Worm (Caenorhabditis elegans): ENCODE measurements around the gene cfap-36.

cfap-36 gene

DNA sequence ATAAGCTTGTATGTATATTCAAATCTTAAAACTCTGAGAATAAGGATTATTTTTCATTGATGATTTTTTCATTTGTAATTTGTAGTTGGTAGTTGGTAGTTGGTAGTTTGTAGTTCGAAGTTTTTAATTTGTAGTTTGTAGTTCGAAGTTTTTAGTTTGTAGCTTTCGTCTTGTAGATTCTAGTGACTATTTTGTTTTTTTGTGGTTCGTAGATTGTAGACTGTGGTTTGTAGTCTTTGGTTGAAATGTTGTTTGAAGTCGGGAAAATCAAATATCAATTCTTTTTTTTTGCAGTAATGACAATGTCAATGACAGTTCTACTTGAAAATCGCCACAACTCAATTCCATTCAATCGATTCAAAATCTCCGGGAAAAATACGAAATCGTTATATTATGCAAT, 26.3 kb downstream of the cfap-36 start:
- TF ChIP-seq pros-1 (tag; optimal IDR thresholded peaks at IDR 0.05): no peak

DNA sequence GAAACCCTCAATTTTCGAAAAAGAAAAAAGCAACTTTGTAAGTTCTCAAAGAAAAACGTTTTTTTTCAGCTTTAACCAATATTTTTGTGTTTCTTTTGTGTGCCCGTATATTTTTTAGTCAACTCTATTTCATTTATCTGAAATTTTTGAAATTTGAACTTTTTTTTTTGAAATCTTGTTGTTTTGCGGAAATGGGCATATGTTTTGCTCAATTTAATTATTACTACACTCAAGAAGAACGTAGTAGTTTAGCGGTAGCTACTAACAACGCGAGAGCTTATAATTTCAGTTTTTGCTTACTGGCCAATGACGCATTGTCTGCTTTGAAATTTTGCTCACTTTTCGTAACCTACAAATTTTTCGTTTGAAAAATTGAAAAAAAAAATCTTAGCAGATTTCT, 27.2 kb downstream of the cfap-36 start, which contains the start of gene srh-82:
Gene srh-82 (plus strand): TSS at position 301 of the 400 bp plus-strand sequence.
- TF ChIP-seq F13H6.1 (tag; optimal IDR thresholded peaks at IDR 0.05): no peak
- no peak for TF ChIP-seq mec-3 (tag; optimal IDR thresholded peaks at IDR 0.05; ENCODE audit: borderline replicate concordance)
- TF ChIP-seq ceh-2 (tag; optimal IDR thresholded peaks at IDR 0.05): no peak
- no peak for TF ChIP-seq ceh-30 (tag; optimal IDR thresholded peaks at IDR 0.05)
- TF ChIP-seq ceh-18 (tag; optimal IDR thresholded peaks at IDR 0.05): no peak
- no peak for TF ChIP-seq syd-9 (tag; optimal IDR thresholded peaks at IDR 0.05)
- no peak for TF ChIP-seq ceh-6 (GFP tag; optimal IDR thresholded peaks at IDR 0.05)
- TF ChIP-seq unc-55 (GFP tag; optimal IDR thresholded peaks at IDR 0.05): no peak
- TF ChIP-seq ets-4 (tag; optimal IDR thresholded peaks at IDR 0.05): no peak
- no peak for TF ChIP-seq elt-4 (tag; optimal IDR thresholded peaks at IDR 0.05)
- no peak for TF ChIP-seq pat-9 (tag; optimal IDR thresholded peaks at IDR 0.05)
- TF ChIP-seq pag-3 (tag; optimal IDR thresholded peaks at IDR 0.05; ENCODE audit: borderline replicate concordance): no peak
- no peak for TF ChIP-seq ceh-14 (tag; optimal IDR thresholded peaks at IDR 0.05)
- no peak for TF ChIP-seq K02D7.2 (tag; optimal IDR thresholded peaks at IDR 0.05)

- TF ChIP-seq unc-86 (tag; optimal IDR thresholded peaks at IDR 0.05) (no peak), ceh-22 (tag; optimal IDR thresholded peaks at IDR 0.05) (no peak)
Observed at ce11 chrV:141257-141656, 30.8 kb downstream of the cfap-36 start, which contains the start of gene W03F9.11. W03F9.11 (minus strand) TSS chrV:141357.

- TF ChIP-seq pqm-1 (tag; optimal IDR thresholded peaks at IDR 0.05) (no peak), npax-4 (tag; optimal IDR thresholded peaks at IDR 0.05) (no peak), nhr-232 (tag; optimal IDR thresholded peaks at IDR 0.05) (no peak), ceh-6 (GFP tag; optimal IDR thresholded peaks at IDR 0.05) (no peak), unc-86 (tag; optimal IDR thresholded peaks at IDR 0.05) (no peak), ceh-14 (tag; optimal IDR thresholded peaks at IDR 0.05) (no peak), lin-11 (tag; optimal IDR thresholded peaks at IDR 0.05) (no peak), fkh-10 (GFP tag; optimal IDR thresholded peaks at IDR 0.05) (no peak), fkh-6 (tag; optimal IDR thresholded peaks at IDR 0.05) (no peak), pha-4 (tag; optimal IDR thresholded peaks at IDR 0.05) (no peak), odd-2 (tag; optimal IDR thresholded peaks at IDR 0.05) (no peak), sox-2 (GFP tag; IDR thresholded peaks at IDR 0.05) (no peak), ceh-18 (tag; optimal IDR thresholded peaks at IDR 0.05) (no peak), ceh-48 (tag; optimal IDR thresholded peaks at IDR 0.05) (no peak), rnt-1 (tag; optimal IDR thresholded peaks at IDR 0.05) (no peak), ref-2 (tag; optimal IDR thresholded peaks at IDR 0.05) (no peak)
Observed at ce11 chrV:138592-138991, 33.4 kb downstream of the cfap-36 start, which contains the start of gene W03F9.9. W03F9.9 (plus strand) TSS chrV:138892.

DNA sequence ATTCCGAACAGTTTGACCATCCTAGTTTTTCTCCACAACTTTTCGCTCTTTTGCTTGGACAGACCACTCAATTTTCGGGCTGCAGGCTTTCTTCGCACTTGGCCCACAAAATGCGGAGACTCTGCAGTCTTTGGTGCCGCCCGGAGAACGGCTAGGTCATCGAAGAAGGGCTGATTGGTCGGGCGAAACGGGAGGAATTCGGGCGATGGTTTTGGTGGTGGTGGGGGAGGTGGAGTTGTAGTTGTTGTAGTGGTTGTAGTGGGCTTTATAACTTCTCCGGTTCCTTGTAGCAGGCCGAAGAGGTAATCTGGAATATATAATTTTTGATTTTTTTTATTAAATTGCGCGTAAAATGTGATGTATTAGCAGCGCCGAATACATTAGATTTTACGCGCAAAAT, 34.3 kb downstream of the cfap-36 start:
- TF ChIP-seq pha-4 (tag; optimal IDR thresholded peaks at IDR 0.05): no peak
- TF ChIP-seq unc-55 (GFP tag; optimal IDR thresholded peaks at IDR 0.05): no peak
- no peak for TF ChIP-seq dmd-4 (tag; optimal IDR thresholded peaks at IDR 0.05; ENCODE audit: borderline replicate concordance)
- no peak for TF ChIP-seq syd-9 (tag; optimal IDR thresholded peaks at IDR 0.05)
- no peak for TF ChIP-seq C08G9.2 (tag; optimal IDR thresholded peaks at IDR 0.05)
- TF ChIP-seq ets-4 (tag; optimal IDR thresholded peaks at IDR 0.05): no peak
- TF ChIP-seq eyg-1 (tag; optimal IDR thresholded peaks at IDR 0.05): no peak

- TF ChIP-seq ahr-1 (tag; optimal IDR thresholded peaks at IDR 0.05) (no peak), odd-2 (tag; optimal IDR thresholded peaks at IDR 0.05) (no peak), dve-1 (tag; optimal IDR thresholded peaks at IDR 0.05) (no peak), hlh-13 (GFP tag; optimal IDR thresholded peaks at IDR 0.05) (no peak)
Observed at ce11 chrV:130186-130585, 41.8 kb downstream of the cfap-36 start.

Data from whole organism, late embryonic.